Fruit fly (Drosophila melanogaster) whole organism, pupa: ENCODE results near the gene CG17778.

Source experiments
- CG10348 ChIP-seq: fragments of 200-800 bp; sonication (Bioruptor generic); IDR thresholded peaks from 2 replicates; pipeline ENCODE4 v1.3.6; 2022; ENCODE audit warnings: missing biosample characterization, missing genetic modification characterization
- CG12605 ChIP-seq: fragments of 200-800 bp; sonication (Bioruptor generic); IDR thresholded peaks from 2 replicates; pipeline ENCODE4 v1.3.6; 2022; ENCODE audit warnings: missing biosample characterization, missing genetic modification characterization
- CG13204 ChIP-seq: fragments of 200-800 bp; sonication (Bioruptor generic); optimal IDR thresholded peaks from 2 replicates; lab custom pipeline; 2018; ENCODE audit warnings: missing biosample characterization, mild to moderate bottlenecking, missing genetic modification characterization, moderate library complexity
- CG15710 ChIP-seq: fragments of 200-800 bp; sonication (Bioruptor generic); optimal IDR thresholded peaks from 2 replicates; lab custom pipeline; 2018; ENCODE audit warnings: missing biosample characterization, mild to moderate bottlenecking, missing genetic modification characterization, moderate library complexity
- CG17806 ChIP-seq: fragments of 200-800 bp; sonication (Bioruptor generic); optimal IDR thresholded peaks from 2 replicates; lab custom pipeline; 2018; ENCODE audit warnings: missing biosample characterization, mild to moderate bottlenecking, missing genetic modification characterization, moderate library complexity
- CG32121 ChIP-seq: fragments of 200-800 bp; sonication (Bioruptor generic); IDR thresholded peaks from 2 replicates; pipeline ENCODE4 v1.3.6; 2022; ENCODE audit warnings: missing biosample characterization, missing genetic modification characterization
- CG34367 ChIP-seq: fragments of 200-800 bp; sonication (Bioruptor generic); optimal IDR thresholded peaks from 2 replicates; lab custom pipeline; 2018; ENCODE audit warnings: missing biosample characterization, mild to moderate bottlenecking, missing genetic modification characterization
- CG8301 ChIP-seq: fragments of 200-800 bp; sonication (Bioruptor generic); optimal IDR thresholded peaks from 2 replicates; lab custom pipeline; 2018; ENCODE audit warnings: missing biosample characterization, mild to moderate bottlenecking, missing genetic modification characterization
- CG9948 ChIP-seq: fragments of 200-800 bp; sonication (Bioruptor generic); optimal IDR thresholded peaks from 2 replicates; lab custom pipeline; 2018; ENCODE audit warnings: missing biosample characterization, mild to moderate bottlenecking, missing genetic modification characterization, moderate library complexity
- EcR ChIP-seq: fragments of 200-800 bp; sonication (Bioruptor generic); optimal IDR thresholded peaks from 3 replicates; lab custom pipeline; 2019; ENCODE audit warnings: missing biosample characterization, missing genetic modification characterization, mild to moderate bottlenecking, moderate library complexity, missing genetic modification reagents
- Pif1A ChIP-seq: fragments of 200-800 bp; sonication (Bioruptor generic); optimal IDR thresholded peaks from 3 replicates; lab custom pipeline; 2016; ENCODE audit warnings: missing biosample characterization, missing genetic modification characterization
- Pif1B ChIP-seq: fragments of 200-800 bp; sonication (Bioruptor generic); optimal IDR thresholded peaks from 3 replicates; lab custom pipeline; 2016; ENCODE audit warnings: missing biosample characterization, missing genetic modification characterization
- fd96Ca ChIP-seq: fragments of 200-800 bp; sonication (Bioruptor generic); IDR thresholded peaks from 3 replicates; pipeline ENCODE4 v1.3.6; 2022; ENCODE audit warnings: missing biosample characterization, missing genetic modification characterization
- rn ChIP-seq: fragments of 200-800 bp; sonication (Bioruptor generic); IDR thresholded peaks from 2 replicates; pipeline ENCODE4 v1.3.6; 2022; ENCODE audit warnings: missing biosample characterization, missing genetic modification characterization

DNA sequence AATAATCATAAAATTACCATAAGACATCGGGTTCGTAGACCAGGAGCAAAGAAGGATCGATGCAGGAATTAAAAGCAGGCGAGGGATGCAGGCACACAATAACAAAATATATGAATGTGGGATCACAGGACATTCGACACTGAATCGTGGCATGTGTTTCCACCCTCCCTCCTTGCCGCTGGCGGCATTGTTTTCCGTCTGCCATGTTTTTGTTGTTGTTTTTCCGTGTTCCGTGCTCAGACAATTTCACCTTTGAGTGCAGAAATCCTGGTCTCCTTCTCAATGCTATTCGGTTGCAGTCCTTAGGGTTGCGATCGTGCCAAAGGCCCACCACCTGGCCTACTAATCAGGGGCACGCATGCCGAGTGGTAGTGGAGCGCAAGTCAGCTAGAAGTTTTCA lies 31.2 kb downstream of the CG17778 start:
- TF ChIP-seq CG9948 (tag; lab: Kevin White, UChicago) = no peak
- no peak for TF ChIP-seq rn
- no peak for TF ChIP-seq CG13204 (GFP tag; lab: Kevin White, UChicago)
- TF ChIP-seq Pif1B (GFP tag; lab: Kevin White, UChicago) = no peak
- no peak for TF ChIP-seq fd96Ca (GFP tag; lab: Robert Waterston, UW)
- TF ChIP-seq CG17806 (tag; lab: Kevin White, UChicago) = no peak
- TF ChIP-seq CG15710 = no peak
- no peak for TF ChIP-seq CG34367 (tag; lab: Kevin White, UChicago)
- TF ChIP-seq CG12605 (GFP tag; lab: Robert Waterston, UW) = no peak
- no peak for TF ChIP-seq EcR (GFP tag; lab: Kevin White, UChicago)
- TF ChIP-seq CG10348 (GFP tag; lab: Robert Waterston, UW) = no peak
- TF ChIP-seq CG32121 (GFP tag; lab: Robert Waterston, UW) = no peak
- no peak for TF ChIP-seq Pif1A (GFP tag; lab: Kevin White, UChicago)
- TF ChIP-seq CG8301 (tag; lab: Kevin White, UChicago) = no peak
